Fruit fly (Drosophila melanogaster): ENCODE measurements around the gene Rpt3R.

DNA sequence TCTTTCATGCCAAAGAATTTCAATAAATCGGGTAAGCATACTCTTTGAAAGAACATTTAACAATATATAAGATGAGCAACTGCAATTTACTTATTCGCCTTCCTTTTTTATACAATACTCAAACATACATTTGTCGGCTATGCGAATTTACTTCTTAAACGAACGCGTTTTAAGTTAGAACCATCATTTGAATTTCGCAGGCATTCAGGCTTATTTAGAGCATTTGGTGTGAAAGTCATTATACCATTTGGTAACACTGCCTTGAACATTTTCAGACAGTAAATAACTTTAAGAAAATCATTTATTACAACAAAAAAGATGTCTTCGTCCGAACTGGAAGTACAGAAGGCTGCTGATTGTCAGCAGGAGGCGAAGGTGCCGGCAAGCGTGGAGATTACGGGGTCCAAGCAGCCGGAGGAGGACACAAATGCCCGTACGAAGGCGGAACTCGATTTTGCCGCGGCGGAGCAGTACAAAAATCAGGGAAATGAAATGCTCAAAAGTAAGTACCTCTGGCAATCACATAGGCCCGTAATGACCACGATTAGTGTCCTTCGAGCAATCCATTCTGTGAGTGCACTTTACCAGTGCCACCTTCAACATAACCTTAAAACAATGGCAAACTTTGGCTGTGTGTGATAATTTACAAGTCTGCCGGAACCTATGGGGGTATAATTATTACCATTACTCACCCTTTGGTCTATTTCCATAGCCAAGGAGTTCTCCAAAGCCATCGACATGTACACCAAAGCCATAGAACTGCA is 8.2 kb downstream of the Rpt3R start:
- TF ChIP-seq fru (GFP tag; optimal IDR thresholded peaks at IDR 0.05) (no peak), OdsH (GFP tag; optimal IDR thresholded peaks at IDR 0.05) (no peak), pan (optimal IDR thresholded peaks at IDR 0.05) (no peak), psq (GFP tag; optimal IDR thresholded peaks at IDR 0.05) (no peak), CG32264 (GFP tag; optimal IDR thresholded peaks at IDR 0.05) (no peak)
